Fruit fly (Drosophila melanogaster): ENCODE measurements around the gene REG.

DNA sequence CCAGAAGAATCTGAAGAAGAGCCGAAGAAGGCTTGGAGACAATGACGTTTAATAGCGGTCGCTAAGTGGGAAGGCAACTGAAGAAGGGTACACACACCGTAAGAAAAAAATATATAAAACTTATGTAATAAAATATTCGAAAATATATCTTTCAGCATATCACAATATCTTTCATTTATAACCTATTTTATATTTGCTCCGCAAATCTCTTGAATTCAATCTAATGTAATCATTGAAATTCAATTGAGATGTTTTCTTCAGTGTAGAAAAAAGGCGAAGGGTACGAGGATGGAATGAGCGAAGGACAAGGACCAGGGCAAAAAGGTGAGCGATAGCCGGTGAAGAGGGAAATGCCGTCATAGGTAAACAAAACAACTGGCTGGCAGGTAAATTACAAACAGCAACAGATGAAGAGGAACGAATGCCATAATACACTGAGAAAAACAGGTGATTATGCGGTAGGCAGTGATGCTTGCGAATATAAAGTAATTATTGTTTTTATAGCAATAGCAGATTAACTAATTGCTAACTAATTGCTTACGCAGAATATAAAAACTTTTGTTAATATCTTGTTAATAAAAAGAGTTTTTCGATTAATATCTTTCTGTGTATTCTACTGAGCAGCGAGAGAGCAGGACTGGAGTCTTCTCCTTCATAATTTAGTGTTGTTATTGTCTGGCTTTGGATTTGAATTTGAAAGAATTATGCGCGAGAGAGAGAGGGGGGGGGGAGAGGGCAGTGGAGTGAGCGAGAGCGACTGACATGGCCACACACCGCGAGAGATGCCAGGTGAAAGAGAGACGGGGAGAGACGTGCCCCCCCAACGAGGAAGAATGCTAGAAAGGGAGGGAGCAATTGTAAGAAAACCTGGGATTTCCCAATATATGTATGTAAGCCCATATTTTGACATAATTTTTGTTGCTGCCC is 21.9 kb downstream of the REG start:
- no peak for TF ChIP-seq psq (optimal IDR thresholded peaks at IDR 0.05)
- no peak for TF ChIP-seq pan (optimal IDR thresholded peaks at IDR 0.05)
- TF ChIP-seq EcR (GFP tag; optimal IDR thresholded peaks at IDR 0.05): no peak
- no peak for TF ChIP-seq Dll (optimal IDR thresholded peaks at IDR 0.05)

Measured in whole organism.